Fruit fly (Drosophila melanogaster): ENCODE measurements around the gene jvl.

DNA sequence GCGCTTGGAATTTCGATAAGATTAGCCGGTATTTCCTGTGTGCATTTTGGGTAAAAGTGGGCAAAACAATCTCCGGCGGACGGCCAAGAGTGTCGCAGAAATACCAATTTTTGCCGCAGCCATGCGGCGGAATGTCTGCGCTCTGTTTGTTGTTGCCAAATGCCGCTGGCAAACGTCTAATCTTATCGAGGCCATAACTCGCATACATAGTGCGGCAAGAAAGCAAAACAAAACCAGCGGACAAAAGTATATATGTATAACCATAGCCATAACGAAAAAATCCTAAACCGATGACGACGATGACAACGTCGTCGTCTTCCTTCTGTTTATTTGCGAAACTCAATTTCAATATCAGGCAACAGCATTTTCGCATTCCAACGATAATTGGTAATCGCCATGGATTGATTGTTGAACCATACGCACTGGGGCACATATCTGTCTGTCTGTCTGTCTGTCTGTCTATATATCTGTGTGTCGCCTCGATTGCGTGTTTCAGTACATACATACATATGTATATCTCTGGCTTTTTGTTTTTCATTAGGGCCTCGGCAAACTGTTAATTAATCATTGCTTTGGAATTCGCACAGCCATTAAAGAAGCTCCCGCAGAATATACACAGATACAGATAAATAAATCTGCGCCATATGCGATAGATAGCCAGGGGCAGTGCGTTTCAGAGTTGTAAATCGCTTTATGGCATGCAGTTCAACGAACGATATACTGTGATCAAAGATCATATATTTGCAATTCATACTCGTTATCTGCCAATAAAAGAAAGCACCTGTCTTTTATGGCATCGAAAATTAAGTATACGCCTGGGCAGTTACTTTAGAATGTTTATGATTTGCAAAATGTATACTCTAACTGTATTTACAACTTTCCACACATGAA, 37.8 kb upstream of the jvl start:
- TF ChIP-seq usp (GFP tag; optimal IDR thresholded peaks at IDR 0.05) (no peak), CG8478 (optimal IDR thresholded peaks at IDR 0.05) (no peak), pan (optimal IDR thresholded peaks at IDR 0.05) (no peak), EcR (GFP tag; optimal IDR thresholded peaks at IDR 0.05) (peak in 1 of 2 experiments; percentile 22)

Measured in whole organism.